Fruit fly (Drosophila melanogaster) whole organism, embryonic: ENCODE results near the gene orion.

Experiments
- B-H2 ChIP-seq: fragments of 200-800 bp; sonication (Bioruptor generic); optimal IDR thresholded peaks from 2 replicates; lab custom pipeline; 2018; ENCODE audit warnings: missing biosample characterization, mild to moderate bottlenecking, missing genetic modification characterization
- CG10147 ChIP-seq: fragments of 200-800 bp; sonication (Bioruptor generic); optimal IDR thresholded peaks from 2 replicates; lab custom pipeline; 2019; ENCODE audit warnings: missing biosample characterization, mild to moderate bottlenecking, missing genetic modification characterization, moderate library complexity
- CG12155 ChIP-seq: fragments of 200-800 bp; sonication (Bioruptor generic); optimal IDR thresholded peaks from 3 replicates; lab custom pipeline; 2016; ENCODE audit warnings: missing biosample characterization, missing genetic modification characterization
- CG1233 ChIP-seq: fragments of 200-800 bp; sonication (Bioruptor generic); optimal IDR thresholded peaks from 4 replicates; lab custom pipeline; 2018; ENCODE audit warnings: missing biosample characterization, mild to moderate bottlenecking, missing genetic modification characterization
- CG13287 ChIP-seq: fragments of 200-800 bp; sonication (Bioruptor generic); IDR thresholded peaks from 2 replicates; pipeline ENCODE4 v1.3.6; 2022; ENCODE audit warnings: missing biosample characterization, missing genetic modification characterization; ENCODE audit not compliant: partially characterized antibody
- CG15696 ChIP-seq: fragments of 200-800 bp; sonication (Bioruptor generic); optimal IDR thresholded peaks from 2 replicates; lab custom pipeline; 2019; ENCODE audit warnings: missing biosample characterization, mild to moderate bottlenecking, missing genetic modification characterization, moderate library complexity
- CG16813 ChIP-seq: fragments of 200-800 bp; sonication (Bioruptor generic); IDR thresholded peaks from 3 replicates; pipeline ENCODE4 v1.3.6; 2022; ENCODE audit warnings: missing biosample characterization, missing genetic modification characterization; ENCODE audit not compliant: partially characterized antibody
- CG16863 ChIP-seq: fragments of 200-800 bp; sonication (Bioruptor generic); optimal IDR thresholded peaks from 3 replicates; lab custom pipeline; 2016; ENCODE audit warnings: missing biosample characterization, missing genetic modification characterization
- CG17186 ChIP-seq: fragments of 200-800 bp; sonication (Bioruptor generic); optimal IDR thresholded peaks from 3 replicates; lab custom pipeline; 2017; ENCODE audit warnings: missing biosample characterization, missing genetic modification reagents, missing genetic modification characterization
- CG1792 ChIP-seq: fragments of 200-800 bp; sonication (Bioruptor generic); optimal IDR thresholded peaks from 2 replicates; lab custom pipeline; 2016; ENCODE audit warnings: missing biosample characterization, missing genetic modification characterization
- CG2120 ChIP-seq: fragments of 200-800 bp; sonication (Bioruptor generic); optimal IDR thresholded peaks from 3 replicates; lab custom pipeline; 2016; ENCODE audit warnings: missing biosample characterization, missing genetic modification characterization
- CG2202 ChIP-seq: fragments of 200-800 bp; sonication (Bioruptor generic); optimal IDR thresholded peaks from 2 replicates; lab custom pipeline; 2018; ENCODE audit warnings: missing biosample characterization, mild to moderate bottlenecking, missing genetic modification characterization
- CG30431 ChIP-seq: fragments of 200-800 bp; sonication (Bioruptor generic); optimal IDR thresholded peaks from 2 replicates; lab custom pipeline; 2017; ENCODE audit warnings: missing biosample characterization, missing genetic modification characterization
- CG33213 ChIP-seq: fragments of 200-800 bp; sonication (Bioruptor generic); optimal IDR thresholded peaks from 3 replicates; lab custom pipeline; 2016; ENCODE audit warnings: missing biosample characterization, missing genetic modification characterization
- CG33557 ChIP-seq: fragments of 200-800 bp; sonication (Bioruptor generic); optimal IDR thresholded peaks from 2 replicates; lab custom pipeline; 2019; ENCODE audit warnings: missing biosample characterization, mild to moderate bottlenecking, missing genetic modification characterization, moderate library complexity
- CG3847 ChIP-seq: fragments of 200-800 bp; sonication (Bioruptor generic); IDR thresholded peaks from 2 replicates; pipeline ENCODE4 v1.3.6; 2022; ENCODE audit warnings: missing biosample characterization, missing genetic modification characterization
- CG6175 ChIP-seq: fragments of 200-800 bp; sonication (Bioruptor generic); IDR thresholded peaks from 3 replicates; pipeline ENCODE4 v1.3.6; 2022; ENCODE audit warnings: missing biosample characterization, missing genetic modification characterization
- CG6683 ChIP-seq: fragments of 200-800 bp; sonication (Bioruptor generic); optimal IDR thresholded peaks from 2 replicates; lab custom pipeline; 2017; ENCODE audit warnings: missing biosample characterization, mild to moderate bottlenecking, missing genetic modification characterization, missing genetic modification reagents
- CG8924 ChIP-seq: fragments of 200-800 bp; optimal IDR thresholded peaks from 3 replicates; lab custom pipeline; 2019; ENCODE audit warnings: missing biosample characterization, mild to moderate bottlenecking, missing genetic modification characterization, moderate library complexity
- CoRest ChIP-seq: fragments of 200-800 bp; sonication (Bioruptor generic); optimal IDR thresholded peaks from 3 replicates; lab custom pipeline; 2018; ENCODE audit warnings: missing biosample characterization, mild to moderate bottlenecking, missing genetic modification characterization, moderate library complexity
- Dip2 ChIP-seq: fragments of 200-800 bp; sonication (Bioruptor generic); IDR thresholded peaks from 2 replicates; pipeline ENCODE4 v1.3.6; 2022; ENCODE audit warnings: missing biosample characterization, missing genetic modification characterization
- Doc2 ChIP-seq: fragments of 200-800 bp; sonication (Bioruptor generic); IDR thresholded peaks from 2 replicates; pipeline ENCODE4 v1.3.6; 2022; ENCODE audit warnings: missing biosample characterization, missing genetic modification characterization
- E2f1 ChIP-seq: fragments of 200-800 bp; sonication (Bioruptor generic); IDR thresholded peaks from 2 replicates; pipeline ENCODE4 v1.3.6; 2022; ENCODE audit warnings: missing biosample characterization, missing genetic modification characterization
- Fer2 ChIP-seq: fragments of 200-800 bp; sonication (Bioruptor generic); optimal IDR thresholded peaks from 2 replicates; lab custom pipeline; 2018; ENCODE audit warnings: missing biosample characterization, mild to moderate bottlenecking, missing genetic modification characterization, moderate library complexity
- H15 ChIP-seq: fragments of 200-800 bp; sonication (Bioruptor generic); IDR thresholded peaks from 3 replicates; pipeline ENCODE4 v1.3.6; 2022; ENCODE audit warnings: missing biosample characterization, missing genetic modification characterization
- HmgD ChIP-seq: fragments of 200-800 bp; sonication (Bioruptor generic); optimal IDR thresholded peaks from 3 replicates; lab custom pipeline; 2016; ENCODE audit warnings: missing biosample characterization, missing genetic modification characterization
- MBD-R2 ChIP-seq: fragments of 200-800 bp; sonication (Bioruptor generic); IDR thresholded peaks from 2 replicates; pipeline ENCODE4 v1.3.6; 2022; ENCODE audit warnings: missing biosample characterization, missing genetic modification characterization
- NC2α ChIP-seq: fragments of 200-800 bp; sonication (Bioruptor generic); optimal IDR thresholded peaks from 2 replicates; lab custom pipeline; 2016; ENCODE audit warnings: missing biosample characterization, missing genetic modification characterization
- NFAT ChIP-seq: fragments of 200-800 bp; sonication (Bioruptor generic); IDR thresholded peaks from 2 replicates; pipeline ENCODE4 v1.3.6; 2022; ENCODE audit warnings: missing biosample characterization, missing genetic modification characterization
- Nf-YC ChIP-seq: fragments of 200-800 bp; optimal IDR thresholded peaks from 3 replicates; lab custom pipeline; 2019; ENCODE audit warnings: missing biosample characterization, mild to moderate bottlenecking, missing genetic modification characterization, moderate library complexity
- Side ChIP-seq: fragments of 200-800 bp; sonication (Bioruptor generic); optimal IDR thresholded peaks from 2 replicates; lab custom pipeline; 2016; ENCODE audit warnings: missing biosample characterization, missing genetic modification characterization
- TFAM ChIP-seq: fragments of 200-800 bp; sonication (Bioruptor generic); optimal IDR thresholded peaks from 2 replicates; lab custom pipeline; 2017; ENCODE audit warnings: missing biosample characterization, missing genetic modification characterization, inconsistent platforms
- chn ChIP-seq: fragments of 200-800 bp; sonication (Bioruptor generic); optimal IDR thresholded peaks from 2 replicates; lab custom pipeline; 2016; ENCODE audit warnings: missing biosample characterization, missing genetic modification characterization
- crc ChIP-seq: fragments of 200-800 bp; sonication (Bioruptor generic); optimal IDR thresholded peaks from 2 replicates; lab custom pipeline; 2016; ENCODE audit warnings: missing biosample characterization, missing genetic modification characterization
- croc ChIP-seq: fragments of 200-800 bp; sonication (Bioruptor generic); conservative IDR thresholded peaks from 3 replicates; pipeline ENCODE4 v1.3.6; 2022; ENCODE audit warnings: missing biosample characterization, missing genetic modification characterization
- crol ChIP-seq: fragments of 200-800 bp; sonication (Bioruptor generic); IDR thresholded peaks from 2 replicates; pipeline ENCODE4 v1.3.6; 2022; ENCODE audit warnings: missing biosample characterization, missing genetic modification characterization
- dan ChIP-seq: fragments of 200-800 bp; sonication (Bioruptor generic); IDR thresholded peaks from 2 replicates; pipeline ENCODE4 v1.3.6; 2022; ENCODE audit warnings: missing biosample characterization, missing genetic modification characterization
- dm ChIP-seq: fragments of 200-800 bp; sonication (Bioruptor generic); optimal IDR thresholded peaks from 3 replicates; lab custom pipeline; 2016; ENCODE audit warnings: missing biosample characterization, missing genetic modification characterization
- kni ChIP-seq: fragments of 200-800 bp; sonication (Bioruptor generic); optimal IDR thresholded peaks from 3 replicates; lab custom pipeline; 2017; ENCODE audit warnings: mild to moderate bottlenecking, missing biosample characterization, missing genetic modification reagents, missing genetic modification characterization
- maf-S ChIP-seq: fragments of 200-800 bp; sonication (Bioruptor generic); optimal IDR thresholded peaks from 2 replicates; lab custom pipeline; 2016; ENCODE audit warnings: missing biosample characterization, missing genetic modification characterization
- nau ChIP-seq: fragments of 200-800 bp; sonication (Bioruptor generic); optimal IDR thresholded peaks from 3 replicates; lab custom pipeline; 2017; ENCODE audit warnings: missing biosample characterization, mild to moderate bottlenecking, missing genetic modification characterization, missing genetic modification reagents
- otp ChIP-seq: fragments of 200-800 bp; sonication (Bioruptor generic); IDR thresholded peaks from 3 replicates; pipeline ENCODE4, ENCODE4 v1.3.6; 2022; ENCODE audit warnings: missing biosample characterization, missing genetic modification characterization
- p53 ChIP-seq: fragments of 200-800 bp; sonication (Bioruptor generic); optimal IDR thresholded peaks from 2 replicates; lab custom pipeline; 2016; ENCODE audit warnings: missing biosample characterization, missing genetic modification characterization
- phol ChIP-seq: fragments of 200-800 bp; sonication (Bioruptor generic); optimal IDR thresholded peaks from 3 replicates; lab custom pipeline; 2018; ENCODE audit warnings: missing biosample characterization, mild to moderate bottlenecking, missing genetic modification characterization, moderate library complexity
- salm ChIP-seq: fragments of 200-800 bp; sonication (Bioruptor generic); optimal IDR thresholded peaks from 2 replicates; lab custom pipeline; 2018; ENCODE audit warnings: missing biosample characterization, mild to moderate bottlenecking, missing genetic modification characterization
- sc ChIP-seq, 3 experiments: fragments of >200 bp in 2 of 3; fragments of 200-800 bp in 1 of 3; sonication (Bioruptor generic) in 1 of 3; optimal IDR thresholded peaks; 2 replicates in 2 of 3; 3 replicates in 1 of 3; lab custom pipeline; 2017; ENCODE audit warnings: mild to moderate bottlenecking in 1 of 3, missing biosample characterization in 1 of 3, missing genetic modification characterization in 1 of 3, missing genetic modification reagents in 1 of 3
- sug ChIP-seq: fragments of 200-800 bp; optimal IDR thresholded peaks from 2 replicates; lab custom pipeline; 2019; ENCODE audit warnings: missing biosample characterization, mild to moderate bottlenecking, missing genetic modification characterization, moderate library complexity
- tx ChIP-seq: fragments of 200-800 bp; sonication (Bioruptor generic); optimal IDR thresholded peaks from 2 replicates; lab custom pipeline; 2016; ENCODE audit warnings: missing biosample characterization, missing genetic modification characterization
- vvl ChIP-seq: fragments of 200-800 bp; sonication (Bioruptor generic); IDR thresholded peaks from 2 replicates; pipeline ENCODE4 v1.3.6; 2022; ENCODE audit warnings: missing biosample characterization, missing genetic modification characterization

orion gene

dm6 chrX:7946858-7947313 is at the start of gene orion (continued):
- TF ChIP-seq CG8924 (tag; lab: Kevin White, UChicago) = peak; percentile 41

- TF ChIP-seq Nf-YC (tag; lab: Kevin White, UChicago) (no peak), Dip2 (no peak), CG6175 (GFP tag; lab: Robert Waterston, UW) (no peak), nau (no peak), vvl (GFP tag; lab: Robert Waterston, UW) (no peak), H15 (GFP tag; lab: Robert Waterston, UW) (no peak), croc (GFP tag; lab: Robert Waterston, UW) (no peak), MBD-R2 (no peak), crc (GFP tag; lab: Kevin White, UChicago) (no peak), CG12155 (GFP tag; lab: Kevin White, UChicago) (no peak), CG1792 (GFP tag; lab: Kevin White, UChicago) (no peak), NFAT (no peak), B-H2 (GFP tag; lab: Kevin White, UChicago) (no peak), CG33557 (GFP tag; lab: Kevin White, UChicago) (peak; percentile 6), CG15696 (tag; lab: Kevin White, UChicago) (no peak), CG13287 (GFP tag; lab: Robert Waterston, UW) (no peak; the same call in 1 of the 2 replicates), tx (no peak), CG2120 (GFP tag; lab: Kevin White, UChicago) (peak; percentile 5), maf-S (no peak), HmgD (GFP tag; lab: Kevin White, UChicago) (no peak), TFAM (GFP tag; lab: Kevin White, UChicago) (no peak), salm (tag; lab: Kevin White, UChicago) (no peak), CG3847 (GFP tag; lab: Robert Waterston, UW) (0 out of 2 replicates have a peak, but pooled peaks have one; percentile 20), p53 (GFP tag; lab: Kevin White, UChicago) (no peak), CG33213 (no peak), dm (no peak), sug (no peak), kni (no peak), dan (GFP tag; lab: Robert Waterston, UW) (no peak), otp (GFP tag; lab: Robert Waterston, UW) (no peak), CG30431 (GFP tag; lab: Kevin White, UChicago) (no peak), phol (tag; lab: Kevin White, UChicago) (peak; percentile 15), crol (GFP tag; lab: Robert Waterston, UW) (peak; percentile 63), CG1233 (GFP tag; lab: Kevin White, UChicago) (peak; percentile 23), CG10147 (GFP tag; lab: Kevin White, UChicago) (no peak), Doc2 (GFP tag; lab: Robert Waterston, UW) (no peak), CG16863 (GFP tag; lab: Kevin White, UChicago) (no peak), E2f1 (GFP tag; lab: Robert Waterston, UW) (no peak), Side (GFP tag; lab: Kevin White, UChicago) (no peak), NC2α (GFP tag; lab: Kevin White, UChicago) (no peak), CG6683 (GFP tag; lab: Kevin White, UChicago) (peak; percentile 27), CG17186 (GFP tag; lab: Kevin White, UChicago) (no peak), CG16813 (GFP tag; lab: Robert Waterston, UW) (no peak), CoRest (tag; lab: Kevin White, UChicago) (peak; percentile 6), sc (optimal IDR thresholded peaks at IDR 0.05; lab: Kevin White, UChicago) (no peak), sc (GFP tag; optimal IDR thresholded peaks at IDR 0.05; lab: Kevin White, UChicago) (no peak), CG2202 (no peak), chn (GFP tag; lab: Kevin White, UChicago) (no peak), Fer2 (no peak)
Measured at dm6 chrX:7995171-7995747, 48.6 kb upstream of the orion start, which contains the start of gene Tbh. Gene Tbh, plus strand, starts transcription at chrX:7995697.
